Fruit fly (Drosophila melanogaster) whole organism, prepupa: ENCODE data around the gene CG11811.
A peak's percentile ranks its signal among the peaks of the same experiment; 100 is the strongest.

ENCODE experiments used
- Blimp-1 ChIP-seq: fragments of 200-800 bp; sonication (Bioruptor generic); optimal IDR thresholded peaks from 3 replicates; lab custom pipeline; 2017; ENCODE audit warnings: missing biosample characterization, missing genetic modification characterization, mild to moderate bottlenecking, moderate library complexity, missing genetic modification reagents
- CG11762 ChIP-seq: fragments of 200-800 bp; sonication (Bioruptor generic); optimal IDR thresholded peaks from 3 replicates; lab custom pipeline; 2016; ENCODE audit warnings: missing biosample characterization, missing genetic modification characterization; ENCODE audit not compliant: insufficient read depth
- CG16779 ChIP-seq: fragments of 200-800 bp; sonication (Bioruptor generic); optimal IDR thresholded peaks from 3 replicates; lab custom pipeline; 2017; ENCODE audit warnings: missing biosample characterization, mild to moderate bottlenecking, missing genetic modification characterization
- CG3032 ChIP-seq: fragments of 200-800 bp; optimal IDR thresholded peaks from 2 replicates; lab custom pipeline; 2019; ENCODE audit warnings: missing biosample characterization, mild to moderate bottlenecking, missing genetic modification characterization, moderate library complexity
- CG32006 ChIP-seq: fragments of 200-800 bp; sonication (Bioruptor generic); optimal IDR thresholded peaks from 3 replicates; lab custom pipeline; 2017; ENCODE audit warnings: missing biosample characterization, mild to moderate bottlenecking, missing genetic modification characterization
- CG34406 ChIP-seq: fragments of 200-800 bp; sonication (Bioruptor generic); optimal IDR thresholded peaks from 3 replicates; lab custom pipeline; 2016; ENCODE audit warnings: missing biosample characterization, missing genetic modification characterization
- CG3919 ChIP-seq: fragments of 200-800 bp; sonication (Bioruptor generic); optimal IDR thresholded peaks from 3 replicates; lab custom pipeline; 2016; ENCODE audit warnings: missing biosample characterization, missing genetic modification characterization
- CG4318 ChIP-seq: fragments of 200-800 bp; sonication (Bioruptor generic); optimal IDR thresholded peaks from 3 replicates; lab custom pipeline; 2017; ENCODE audit warnings: missing biosample characterization, mild to moderate bottlenecking, missing genetic modification characterization
- CG6276 ChIP-seq: fragments of 200-800 bp; sonication (Bioruptor generic); optimal IDR thresholded peaks from 2 replicates; lab custom pipeline; 2017; ENCODE audit warnings: missing biosample characterization, mild to moderate bottlenecking, missing genetic modification characterization
- CG6808 ChIP-seq: fragments of 200-800 bp; sonication (Bioruptor generic); optimal IDR thresholded peaks from 3 replicates; lab custom pipeline; 2017; ENCODE audit warnings: missing biosample characterization, missing genetic modification characterization, mild to moderate bottlenecking, moderate library complexity, missing genetic modification reagents
- CG7368 ChIP-seq: fragments of 200-800 bp; sonication (Bioruptor generic); optimal IDR thresholded peaks from 3 replicates; lab custom pipeline; 2016; ENCODE audit warnings: missing biosample characterization, missing genetic modification characterization
- CG8119 ChIP-seq: fragments of 200-800 bp; sonication (Bioruptor generic); IDR thresholded peaks from 3 replicates; pipeline ENCODE4 v1.3.6; 2022; ENCODE audit warnings: missing biosample characterization, missing genetic modification characterization
- CG8319 ChIP-seq: fragments of 200-800 bp; sonication (Bioruptor generic); optimal IDR thresholded peaks from 3 replicates; lab custom pipeline; 2016; ENCODE audit warnings: missing biosample characterization, missing genetic modification characterization
- CG8632 ChIP-seq: fragments of 200-800 bp; sonication (Bioruptor generic); optimal IDR thresholded peaks from 3 replicates; lab custom pipeline; 2016; ENCODE audit warnings: missing biosample characterization, missing genetic modification characterization
- Eip78C ChIP-seq: fragments of 200-800 bp; sonication (Bioruptor generic); peaks from one replicate; lab custom pipeline; 2016; ENCODE audit warnings: missing biosample characterization, missing genetic modification characterization
- Eip93F ChIP-seq: fragments of 200-800 bp; sonication (Bioruptor generic); optimal IDR thresholded peaks from 2 replicates; lab custom pipeline; 2016; ENCODE audit warnings: missing biosample characterization, mild to moderate bottlenecking, missing genetic modification characterization
- Ets96B ChIP-seq: fragments of 200-800 bp; optimal IDR thresholded peaks from 2 replicates; lab custom pipeline; 2019; ENCODE audit warnings: missing biosample characterization, mild to moderate bottlenecking, missing genetic modification characterization, moderate library complexity
- Gug ChIP-seq: fragments of 200-800 bp; sonication (Bioruptor generic); IDR thresholded peaks from 2 replicates; pipeline ENCODE4 v1.3.6; 2022; ENCODE audit warnings: missing biosample characterization, missing genetic modification characterization
- Hr38 ChIP-seq: sonication (Bioruptor generic); optimal IDR thresholded peaks from 2 replicates; lab custom pipeline; 2016; ENCODE audit warnings: missing biosample characterization, missing genetic modification characterization
- Hr4 ChIP-seq: fragments of 200-800 bp; sonication (Bioruptor generic); optimal IDR thresholded peaks from 3 replicates; lab custom pipeline; 2016; ENCODE audit warnings: missing biosample characterization, missing genetic modification characterization
- Lpt ChIP-seq: fragments of 200-800 bp; sonication (Bioruptor generic); optimal IDR thresholded peaks from 3 replicates; lab custom pipeline; 2016; ENCODE audit warnings: missing biosample characterization, missing genetic modification characterization
- OdsH ChIP-seq: fragments of 200-800 bp; sonication (Bioruptor generic); optimal IDR thresholded peaks from 3 replicates; lab custom pipeline; 2016; ENCODE audit warnings: missing biosample characterization, missing genetic modification characterization
- Sox102F ChIP-seq: fragments of 200-800 bp; sonication (Bioruptor generic); optimal IDR thresholded peaks from 2 replicates; lab custom pipeline; 2016; ENCODE audit warnings: missing biosample characterization, mild to moderate bottlenecking, missing genetic modification characterization
- Sox15 ChIP-seq: fragments of 200-800 bp; sonication (Bioruptor generic); optimal IDR thresholded peaks from 3 replicates; lab custom pipeline; 2016; ENCODE audit warnings: missing biosample characterization, missing genetic modification characterization
- acj6 ChIP-seq: fragments of 200-800 bp; sonication (Bioruptor generic); optimal IDR thresholded peaks from 3 replicates; lab custom pipeline; 2016; ENCODE audit warnings: missing biosample characterization, missing genetic modification characterization
- cyc ChIP-seq: fragments of 200-800 bp; sonication (Bioruptor generic); optimal IDR thresholded peaks from 3 replicates; lab custom pipeline; 2016; ENCODE audit warnings: missing biosample characterization, missing genetic modification characterization
- dac ChIP-seq: fragments of 200-800 bp; sonication (Bioruptor generic); optimal IDR thresholded peaks from 2 replicates; lab custom pipeline; 2017; ENCODE audit warnings: missing biosample characterization, mild to moderate bottlenecking, missing genetic modification characterization
- dsx ChIP-seq: fragments of 200-800 bp; optimal IDR thresholded peaks from 3 replicates; lab custom pipeline; 2019; ENCODE audit warnings: missing biosample characterization, mild to moderate bottlenecking, missing genetic modification characterization, moderate library complexity; ENCODE audit not compliant: poor library complexity, severe bottlenecking
- esn ChIP-seq: fragments of 200-800 bp; sonication (Bioruptor generic); optimal IDR thresholded peaks from 2 replicates; lab custom pipeline; 2016; ENCODE audit warnings: missing biosample characterization, mild to moderate bottlenecking, missing genetic modification characterization, moderate library complexity
- fkh ChIP-seq: fragments of 200-800 bp; sonication (Bioruptor generic); optimal IDR thresholded peaks from 3 replicates; lab custom pipeline; 2017; ENCODE audit warnings: missing biosample characterization, mild to moderate bottlenecking, missing genetic modification characterization, moderate library complexity
- lz ChIP-seq: fragments of 200-800 bp; sonication (Bioruptor generic); optimal IDR thresholded peaks from 3 replicates; lab custom pipeline; 2016; ENCODE audit warnings: missing biosample characterization, missing genetic modification characterization
- spab ChIP-seq: fragments of 200-800 bp; sonication (Bioruptor generic); optimal IDR thresholded peaks from 2 replicates; lab custom pipeline; 2017; ENCODE audit warnings: missing biosample characterization, mild to moderate bottlenecking, missing genetic modification characterization, missing genetic modification reagents
- svp ChIP-seq: fragments of 200-800 bp; sonication (Bioruptor generic); peaks from one replicate; lab custom pipeline; 2016; ENCODE audit warnings: missing biosample characterization, missing genetic modification characterization
- topi ChIP-seq: fragments of 200-800 bp; sonication (Bioruptor generic); optimal IDR thresholded peaks from 3 replicates; lab custom pipeline; 2016; ENCODE audit warnings: missing biosample characterization, missing genetic modification characterization

Gene CG11811

DNA sequence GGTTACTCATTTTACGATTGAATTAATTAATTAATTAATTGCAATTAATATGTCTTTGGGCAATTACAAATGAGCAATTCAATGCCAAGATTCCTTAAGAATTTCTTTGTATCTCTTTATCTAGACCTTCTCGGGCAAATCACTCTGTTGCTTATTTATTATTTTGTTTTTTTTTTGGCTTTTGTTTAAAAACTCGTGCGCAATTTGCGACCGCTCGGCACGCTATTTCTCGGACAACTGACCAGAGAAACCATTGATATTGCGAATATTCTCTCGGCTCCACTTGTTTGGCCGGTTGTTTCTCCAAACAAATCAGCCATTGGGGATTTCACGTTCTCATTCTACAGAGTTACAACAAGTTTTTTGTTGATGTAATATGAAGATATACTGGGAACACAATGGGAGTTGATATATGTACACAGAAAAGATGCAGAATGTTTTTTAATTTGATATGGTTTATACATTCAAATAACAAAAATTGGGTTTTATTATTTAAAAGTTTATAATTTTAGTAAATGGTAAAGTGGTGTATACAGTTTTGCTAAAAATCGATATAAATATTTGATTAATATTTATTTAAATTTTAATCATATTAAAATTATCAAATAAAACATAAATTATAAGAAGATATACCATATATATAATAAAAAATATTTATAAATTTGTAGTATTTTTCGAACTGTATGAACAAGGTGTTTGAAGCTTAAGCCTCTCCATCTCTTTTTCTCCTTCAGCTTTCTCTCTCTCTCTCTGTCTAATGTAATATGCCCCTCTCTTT, 6.0 kb downstream of the CG11811 start, which contains the start of gene NijA (continued):
- TF ChIP-seq CG3919 (peak; percentile 55), CG4318 (GFP tag; lab: Kevin White, UChicago) (peak; percentile 16), CG7368 (GFP tag; lab: Kevin White, UChicago) (peak; percentile 44), CG6276 (GFP tag; lab: Kevin White, UChicago) (peak; percentile 27), lz (GFP tag; lab: Kevin White, UChicago) (peak; percentile 34), spab (GFP tag; lab: Kevin White, UChicago) (no peak), CG8319 (GFP tag; lab: Kevin White, UChicago) (no peak), cyc (GFP tag; lab: Kevin White, UChicago) (peak; percentile 39), CG11762 (no peak), Blimp-1 (GFP tag; lab: Kevin White, UChicago) (peak; percentile 37), Eip78C (peak; percentile 83), OdsH (peak; percentile 57), CG32006 (GFP tag; lab: Kevin White, UChicago) (peak; percentile 75), CG16779 (tag; lab: Kevin White, UChicago) (peak; percentile 53), Ets96B (tag; lab: Kevin White, UChicago) (peak; percentile 84), esn (GFP tag; lab: Kevin White, UChicago) (peak; percentile 74)
- TF ChIP-seq, all 60 proteins: peak for 38

DNA sequence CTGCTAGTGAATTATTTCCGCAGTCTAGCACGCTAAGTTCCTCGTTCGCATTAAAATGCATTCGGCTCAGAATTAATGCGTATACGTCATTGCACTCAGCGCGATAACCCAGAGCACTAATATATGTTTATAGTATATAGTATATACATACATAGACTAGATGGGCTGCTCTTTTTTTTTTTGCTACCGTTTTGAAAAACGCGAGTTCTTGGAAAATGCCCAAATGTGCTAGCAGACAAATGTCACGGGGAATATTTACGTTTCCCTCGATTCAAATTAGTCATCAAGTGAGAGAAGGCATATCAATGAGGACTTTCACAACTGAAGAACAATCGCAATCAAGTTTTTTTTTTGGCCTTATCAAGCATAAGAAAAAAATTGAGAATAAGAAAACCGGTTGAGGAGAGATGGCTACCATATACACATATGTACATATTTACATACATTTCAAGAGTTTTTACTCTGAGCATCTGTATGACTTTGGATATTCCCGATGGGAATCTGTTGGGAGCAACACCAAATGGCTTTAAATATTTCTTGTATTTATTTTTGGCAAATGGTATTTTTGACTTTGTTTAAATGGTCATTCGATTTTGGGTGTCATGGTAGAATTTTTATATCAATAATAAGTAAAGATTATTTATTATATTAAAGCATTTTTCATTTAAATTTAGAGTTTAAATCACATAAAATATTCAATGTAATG, 6.7 kb downstream of the CG11811 start:
- TF ChIP-seq CG3919 (no peak), CG8632 (GFP tag; lab: Kevin White, UChicago) (no peak), Gug (GFP tag; lab: Robert Waterston, UW) (no peak), dsx (no peak), Hr38 (GFP tag; lab: Kevin White, UChicago) (no peak), Eip93F (GFP tag; lab: Kevin White, UChicago) (peak; percentile 47), fkh (GFP tag; lab: Kevin White, UChicago) (no peak), Eip78C (peak; percentile 39), lz (GFP tag; lab: Kevin White, UChicago) (no peak), acj6 (GFP tag; lab: Kevin White, UChicago) (no peak), svp (GFP tag; lab: Kevin White, UChicago) (peak; percentile 74), Hr4 (no peak), CG16779 (tag; lab: Kevin White, UChicago) (no peak), dac (GFP tag; lab: Kevin White, UChicago) (no peak), Sox102F (GFP tag; lab: Kevin White, UChicago) (peak; percentile 23), CG34406 (GFP tag; lab: Kevin White, UChicago) (no peak), OdsH (no peak), CG6808 (GFP tag; lab: Kevin White, UChicago) (peak; percentile 19), Sox15 (GFP tag; lab: Kevin White, UChicago) (no peak), CG6276 (GFP tag; lab: Kevin White, UChicago) (no peak), Lpt (no peak)

DNA sequence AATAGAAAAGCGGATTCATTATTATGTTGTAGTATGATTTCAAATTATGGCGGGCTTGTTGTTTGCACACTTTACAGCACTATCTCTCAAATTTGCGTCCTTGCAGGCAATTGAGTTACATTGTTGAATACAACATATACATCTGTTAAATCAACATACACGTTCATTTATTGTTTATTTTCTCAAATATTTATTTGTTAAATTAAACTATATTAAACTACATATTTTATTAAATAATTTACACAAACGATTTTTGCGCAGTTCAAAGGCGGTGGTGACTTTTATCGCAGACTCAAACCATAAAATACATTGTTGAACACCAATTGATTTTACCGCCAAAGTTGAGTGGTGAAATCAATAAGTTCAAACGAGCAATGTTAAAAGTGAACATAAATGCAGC, 7.4 kb downstream of the CG11811 start:
- TF ChIP-seq topi (GFP tag; lab: Kevin White, UChicago) (no peak), lz (GFP tag; lab: Kevin White, UChicago) (peak; percentile 8), fkh (GFP tag; lab: Kevin White, UChicago) (peak; percentile 29), svp (GFP tag; lab: Kevin White, UChicago) (peak; percentile 11), CG3032 (tag; lab: Kevin White, UChicago) (peak; percentile 21), CG8119 (GFP tag; lab: Robert Waterston, UW) (no peak), spab (GFP tag; lab: Kevin White, UChicago) (no peak), dsx (peak; percentile 94)
